Fruit fly (Drosophila melanogaster): Measurements from ENCODE around the gene CG32554.
A peak's percentile ranks its signal among the peaks of the same experiment; 100 is the strongest.

The CG32554 gene

dm6 chrX:17830644-17831043 is 21.8 kb downstream of the CG32554 start, which contains the start of gene CG6398:
TSS of gene CG6398 (plus strand) at chrX:17830828.
- TF ChIP-seq EcR (GFP tag; optimal IDR thresholded peaks at IDR 0.05): no peak
- no peak for TF ChIP-seq usp (GFP tag; optimal IDR thresholded peaks at IDR 0.05)
- no peak for TF ChIP-seq Dll (optimal IDR thresholded peaks at IDR 0.05)
- TF ChIP-seq CG8478 (optimal IDR thresholded peaks at IDR 0.05): no peak
- TF ChIP-seq psq (optimal IDR thresholded peaks at IDR 0.05): no peak
- no peak for TF ChIP-seq pan (optimal IDR thresholded peaks at IDR 0.05)

DNA sequence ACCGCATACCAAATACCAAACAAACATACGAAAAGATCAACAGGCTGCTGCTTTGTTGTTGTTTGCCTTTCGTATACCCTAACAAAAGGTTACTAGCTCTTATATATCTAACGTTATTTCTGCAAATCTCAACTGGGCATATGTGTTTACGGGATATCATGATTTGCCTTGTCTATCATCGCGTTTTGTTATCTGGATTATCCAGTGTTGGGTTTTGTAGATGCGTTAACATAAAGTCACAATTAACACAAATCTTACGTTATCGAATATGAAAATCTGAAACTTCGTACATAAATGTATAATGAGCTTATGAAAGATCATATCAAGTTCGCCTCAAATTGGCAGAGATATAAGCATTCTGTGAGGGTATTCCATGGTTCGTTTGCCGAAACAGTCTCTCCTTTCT is 22.3 kb downstream of the CG32554 start:
- TF ChIP-seq EcR (GFP tag; optimal IDR thresholded peaks at IDR 0.05) (no peak), Dll (optimal IDR thresholded peaks at IDR 0.05) (no peak), psq (optimal IDR thresholded peaks at IDR 0.05) (no peak), usp (GFP tag; optimal IDR thresholded peaks at IDR 0.05) (no peak)

dm6 chrX:17829083-17829997 is 23.1 kb downstream of the CG32554 start:
- TF ChIP-seq pan (optimal IDR thresholded peaks at IDR 0.05): no peak
- TF ChIP-seq CG8478 (optimal IDR thresholded peaks at IDR 0.05): no peak
- TF ChIP-seq Dll (optimal IDR thresholded peaks at IDR 0.05): no peak

DNA sequence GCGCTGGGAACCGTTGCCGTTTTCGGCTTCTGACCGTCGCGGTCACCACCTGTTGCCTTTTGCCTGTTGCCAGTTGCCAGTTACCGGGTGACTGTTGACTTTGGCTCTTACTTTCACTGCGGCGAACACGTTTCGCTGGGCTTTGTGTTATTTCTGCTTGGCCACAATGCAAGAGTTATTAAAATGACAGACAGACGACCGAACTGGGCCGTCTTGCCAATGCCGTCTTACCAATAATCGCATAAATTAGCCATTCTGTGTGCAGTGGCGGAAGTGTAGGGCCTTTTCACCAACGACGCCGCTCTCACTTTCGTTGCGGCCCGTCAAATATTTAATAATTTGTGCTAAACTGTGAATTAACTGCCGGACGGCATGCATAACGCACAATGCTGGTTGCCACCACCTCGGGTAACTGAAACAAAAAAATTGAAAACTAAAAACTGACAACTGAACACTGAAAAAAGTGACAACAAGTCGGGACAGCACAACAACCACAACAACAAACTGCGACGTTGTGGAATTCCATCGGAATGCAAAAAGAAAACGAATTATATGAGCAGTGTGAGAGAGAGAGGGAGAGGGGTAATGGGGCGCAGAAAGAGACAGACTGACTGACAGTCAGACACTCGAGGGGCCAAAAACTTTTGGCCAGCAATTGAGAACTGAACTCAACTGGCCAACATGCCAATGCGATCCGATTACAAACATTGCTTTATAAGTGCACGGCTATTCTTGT is 24.0 kb downstream of the CG32554 start:
- no peak for TF ChIP-seq EcR (GFP tag; optimal IDR thresholded peaks at IDR 0.05)
- no peak for TF ChIP-seq Dll (optimal IDR thresholded peaks at IDR 0.05)
- TF ChIP-seq pan (optimal IDR thresholded peaks at IDR 0.05): no peak

DNA sequence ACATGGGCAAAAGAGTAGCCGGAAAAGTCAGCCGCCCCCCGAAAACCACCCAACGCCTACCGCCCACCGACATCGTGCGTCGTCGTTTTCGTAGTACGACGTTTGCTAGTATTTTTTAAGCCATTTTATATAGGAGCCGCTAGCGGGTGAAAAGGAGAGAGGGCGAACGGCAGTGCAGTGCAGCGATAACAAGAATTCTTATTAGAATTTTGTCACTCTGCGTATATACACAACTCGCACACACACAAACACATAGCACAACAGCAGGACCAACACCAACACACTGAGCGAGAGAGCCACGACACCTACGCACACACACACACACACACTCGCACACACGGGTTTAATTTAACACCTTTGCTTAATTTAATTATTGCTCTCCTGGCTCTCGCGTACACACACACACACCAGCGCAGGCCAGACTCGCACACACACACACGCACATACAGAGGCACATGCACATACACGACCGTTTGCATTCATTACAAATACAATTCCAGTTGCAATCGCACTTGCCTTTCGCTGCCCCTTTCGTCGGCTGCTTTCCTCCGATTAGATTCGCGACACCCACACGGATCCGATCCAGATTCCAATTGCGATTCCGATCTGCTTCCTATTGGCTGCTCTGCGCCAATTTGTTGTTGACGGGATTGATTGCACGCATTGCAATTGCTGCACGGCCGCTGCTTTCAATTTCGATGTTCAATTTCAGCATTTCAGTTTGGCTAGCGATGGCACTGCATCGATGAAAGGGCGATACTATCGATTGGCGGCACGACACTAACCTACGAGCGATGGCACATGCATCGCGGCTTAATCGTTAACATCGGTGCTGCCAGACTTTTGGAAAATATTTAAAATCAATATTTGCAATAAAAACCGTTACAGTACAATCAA is 25.4 kb downstream of the CG32554 start, which contains the start of gene Socs16D:
Gene Socs16D, minus strand, starts transcription at position 758 of the 897 bp plus-strand sequence.
- TF ChIP-seq Dll (optimal IDR thresholded peaks at IDR 0.05): peak; percentile 81
- no peak for TF ChIP-seq psq (optimal IDR thresholded peaks at IDR 0.05)
- TF ChIP-seq pan (optimal IDR thresholded peaks at IDR 0.05): no peak
- TF ChIP-seq usp (GFP tag; optimal IDR thresholded peaks at IDR 0.05): no peak
- TF ChIP-seq CG8478 (optimal IDR thresholded peaks at IDR 0.05): peak; percentile 80
- no peak for TF ChIP-seq EcR (GFP tag; optimal IDR thresholded peaks at IDR 0.05)

dm6 chrX:17821466-17821865 is 31.0 kb downstream of the CG32554 start:
- TF ChIP-seq Dll (optimal IDR thresholded peaks at IDR 0.05): no peak
- no peak for TF ChIP-seq pan (optimal IDR thresholded peaks at IDR 0.05)
- no peak for TF ChIP-seq CG8478 (optimal IDR thresholded peaks at IDR 0.05)
- no peak for TF ChIP-seq psq (optimal IDR thresholded peaks at IDR 0.05)
- TF ChIP-seq EcR (GFP tag; optimal IDR thresholded peaks at IDR 0.05): no peak
- no peak for TF ChIP-seq usp (GFP tag; optimal IDR thresholded peaks at IDR 0.05)

DNA sequence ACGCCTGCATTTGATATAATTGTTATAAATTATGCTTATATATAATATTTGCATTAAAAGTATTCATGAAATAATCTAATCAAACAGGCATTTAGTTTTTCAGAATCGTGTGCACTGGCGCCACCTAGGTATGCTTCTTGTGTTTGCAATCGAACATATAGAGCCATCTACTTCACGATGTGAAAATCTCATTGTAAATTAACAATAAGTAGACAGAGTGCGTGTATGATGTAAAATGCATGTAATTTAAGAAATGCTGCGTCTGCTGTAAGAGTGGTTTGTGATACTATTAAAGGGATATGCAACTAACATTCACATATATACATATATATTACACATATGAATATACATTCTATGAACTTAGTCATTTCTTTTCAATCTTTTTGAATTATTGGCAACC is 32.2 kb downstream of the CG32554 start:
- no peak for TF ChIP-seq EcR (GFP tag; optimal IDR thresholded peaks at IDR 0.05)

DNA sequence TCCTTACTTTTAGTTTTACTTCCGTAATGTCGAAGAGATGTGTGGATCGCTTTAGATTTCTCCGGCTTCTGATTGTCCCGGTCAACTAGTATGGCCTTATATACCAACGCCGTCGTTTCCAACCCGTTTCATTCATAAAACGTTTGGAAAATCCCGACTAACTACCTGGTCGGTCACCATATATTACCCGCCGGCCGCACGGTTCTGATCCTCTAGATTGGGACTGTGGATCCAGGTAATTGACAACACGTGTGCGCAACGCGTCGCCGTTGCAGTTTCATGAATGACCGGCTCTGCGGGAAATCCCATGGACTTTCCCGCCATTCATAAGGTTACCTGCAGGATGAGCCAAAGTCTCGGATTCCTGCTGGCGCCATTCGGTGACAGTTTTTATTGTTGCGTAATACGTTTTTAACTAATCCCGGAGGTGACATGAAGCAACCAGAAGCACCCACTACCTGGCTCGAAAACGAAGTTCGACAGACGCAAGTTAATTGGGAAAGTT is 32.8 kb downstream of the CG32554 start, which contains the start of gene CG12986:
Gene CG12986, minus strand, starts transcription at position 51 of the 505 bp plus-strand sequence.
- no peak for TF ChIP-seq psq (optimal IDR thresholded peaks at IDR 0.05)
- TF ChIP-seq EcR (GFP tag; optimal IDR thresholded peaks at IDR 0.05): no peak
- TF ChIP-seq Dll (optimal IDR thresholded peaks at IDR 0.05): no peak
- TF ChIP-seq usp (GFP tag; optimal IDR thresholded peaks at IDR 0.05): no peak
- no peak for TF ChIP-seq CG8478 (optimal IDR thresholded peaks at IDR 0.05)
- TF ChIP-seq pan (optimal IDR thresholded peaks at IDR 0.05): no peak

DNA sequence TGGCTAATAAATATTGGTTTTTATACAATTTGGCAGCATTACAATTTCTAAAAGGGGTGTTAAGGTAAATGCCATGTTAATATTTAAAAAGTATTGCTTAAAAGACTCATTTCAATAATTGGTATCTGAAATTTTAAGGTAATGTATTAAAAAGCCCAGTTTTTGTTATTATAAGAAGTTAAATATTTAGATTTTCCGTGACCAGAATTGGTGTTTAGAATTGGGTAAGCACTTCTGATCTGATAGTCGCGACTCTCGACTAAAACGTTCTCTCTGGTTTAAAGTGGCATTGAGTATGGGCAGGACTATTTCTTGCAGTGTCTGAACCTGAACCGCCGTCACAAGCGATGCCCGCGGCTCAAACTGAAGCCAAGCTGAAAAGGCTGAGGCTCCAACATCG is 36.0 kb downstream of the CG32554 start:
- TF ChIP-seq usp (GFP tag; optimal IDR thresholded peaks at IDR 0.05) (no peak), pan (optimal IDR thresholded peaks at IDR 0.05) (no peak), EcR (GFP tag; optimal IDR thresholded peaks at IDR 0.05) (no peak), psq (optimal IDR thresholded peaks at IDR 0.05) (no peak), Dll (optimal IDR thresholded peaks at IDR 0.05) (no peak), CG8478 (optimal IDR thresholded peaks at IDR 0.05) (no peak)

- no peak for TF ChIP-seq EcR (GFP tag; optimal IDR thresholded peaks at IDR 0.05)
- TF ChIP-seq Dll (optimal IDR thresholded peaks at IDR 0.05): no peak
- TF ChIP-seq psq (optimal IDR thresholded peaks at IDR 0.05): no peak
- TF ChIP-seq usp (GFP tag; optimal IDR thresholded peaks at IDR 0.05): no peak
- no peak for TF ChIP-seq pan (optimal IDR thresholded peaks at IDR 0.05)
- no peak for TF ChIP-seq CG8478 (optimal IDR thresholded peaks at IDR 0.05)
Measured at dm6 chrX:17814783-17815182, 37.7 kb downstream of the CG32554 start.

DNA sequence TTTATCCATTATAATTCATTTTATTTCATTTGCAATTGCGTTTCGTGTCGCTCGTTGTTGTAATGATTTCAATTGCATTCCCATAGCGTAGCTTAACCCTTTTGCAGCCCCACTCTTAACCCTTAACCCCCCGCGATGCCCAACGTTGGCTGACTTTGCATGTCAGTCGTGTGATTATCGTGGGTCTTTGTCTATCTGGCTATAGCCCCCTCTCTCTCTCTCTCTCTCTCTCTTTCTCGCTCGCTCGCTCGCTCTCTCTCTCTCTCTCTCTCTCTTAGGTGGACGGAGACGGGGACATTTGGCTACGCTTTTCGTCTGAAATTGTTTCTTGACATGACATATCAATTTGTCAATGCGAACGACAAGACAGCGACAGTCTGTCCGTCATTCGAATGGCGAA is 40.3 kb downstream of the CG32554 start:
- TF ChIP-seq Dll (optimal IDR thresholded peaks at IDR 0.05): no peak
- TF ChIP-seq psq (optimal IDR thresholded peaks at IDR 0.05): no peak
- no peak for TF ChIP-seq pan (optimal IDR thresholded peaks at IDR 0.05)
- no peak for TF ChIP-seq CG8478 (optimal IDR thresholded peaks at IDR 0.05)
- TF ChIP-seq EcR (GFP tag; optimal IDR thresholded peaks at IDR 0.05): no peak

All from whole organism.